Worm (Caenorhabditis elegans): ENCODE data around the gene C18G1.1.

C18G1.1 gene

ce11 chrV:4742190-4742589 lies 35.6 kb upstream of the C18G1.1 start, which contains the start of gene ugt-61:
TSS of gene ugt-61 (plus strand) at chrV:4742422.
- TF ChIP-seq daf-16 (GFP tag; optimal IDR thresholded peaks at IDR 0.05) (no peak), daf-16 (tag; optimal IDR thresholded peaks at IDR 0.05) (peak; percentile 48), spr-1 (tag; optimal IDR thresholded peaks at IDR 0.05) (no peak), nhr-28 (tag; optimal IDR thresholded peaks at IDR 0.05) (peak; percentile 78), dve-1 (tag; optimal IDR thresholded peaks at IDR 0.05; ENCODE audit: insufficient read depth) (peak; percentile 29), hlh-11 (tag; optimal IDR thresholded peaks at IDR 0.05) (peak; percentile 17), pha-4 (GFP tag; IDR thresholded peaks at IDR 0.05) (no peak), pha-4 (tag; optimal IDR thresholded peaks at IDR 0.05) (peak; percentile 44), madf-9 (GFP tag; conservative IDR thresholded peaks at IDR 0.05) (no peak), pqm-1 (tag; optimal IDR thresholded peaks at IDR 0.05) (peak; percentile 49), zfp-3 (GFP tag; conservative IDR thresholded peaks at IDR 0.05) (no peak)

- TF ChIP-seq daf-16 (GFP tag; optimal IDR thresholded peaks at IDR 0.05) (no peak), daf-16 (tag; optimal IDR thresholded peaks at IDR 0.05) (no peak), D1046.2 (GFP tag; IDR thresholded peaks at IDR 0.05) (no peak), egl-43 (GFP tag; IDR thresholded peaks at IDR 0.05) (no peak)
Observed at ce11 chrV:4745269-4745668, 32.5 kb upstream of the C18G1.1 start, which contains the start of gene C18G1.7. TSS of gene C18G1.7 (plus strand) at chrV:4745569.

ce11 chrV:4750294-4750693 lies 27.5 kb upstream of the C18G1.1 start, which contains the start of gene C18G1.6:
TSS of gene C18G1.6 (plus strand) at chrV:4750594.
- TF ChIP-seq lin-29 (GFP tag; IDR thresholded peaks at IDR 0.05), result no peak
- no peak for TF ChIP-seq nhr-77 (tag; optimal IDR thresholded peaks at IDR 0.05)

ce11 chrV:4754123-4754522 lies 23.6 kb upstream of the C18G1.1 start, which contains the start of gene hil-4:
TSS of gene hil-4 (plus strand) at chrV:4754313.
- no peak for TF ChIP-seq Y105C5A.15 (GFP tag; IDR thresholded peaks at IDR 0.05)
- peak; percentile 7 for TF ChIP-seq unc-130 (GFP tag; optimal IDR thresholded peaks at IDR 0.05)
- TF ChIP-seq egl-43 (GFP tag; IDR thresholded peaks at IDR 0.05), result 0 out of 2 replicates have a peak, but pooled peaks have one; percentile 67
- no peak for TF ChIP-seq daf-8 (GFP tag; IDR thresholded peaks at IDR 0.05)
- no peak for TF ChIP-seq unc-39 (tag; optimal IDR thresholded peaks at IDR 0.05)
- peak; percentile 45; the same call in 1 of the 2 replicates for TF ChIP-seq lim-7 (GFP tag; IDR thresholded peaks at IDR 0.05)
- no peak for TF ChIP-seq ceh-62 (tag; optimal IDR thresholded peaks at IDR 0.05)
- TF ChIP-seq lin-38 (GFP tag; IDR thresholded peaks at IDR 0.05), result peak; percentile 22; the same call in 1 of the 2 replicates
- TF ChIP-seq duxl-1 (tag; optimal IDR thresholded peaks at IDR 0.05; ENCODE audit: poor library complexity), result no peak
- 0 out of 2 replicates have a peak, but pooled peaks have one; percentile 25 for TF ChIP-seq snpc-1.2 (GFP tag; IDR thresholded peaks at IDR 0.05)
- peak; percentile 59 for TF ChIP-seq Y48G9A.11 (GFP tag; IDR thresholded peaks at IDR 0.05)
- TF ChIP-seq aha-1 (tag), result peak; percentile 73
- TF ChIP-seq rbr-2 (tag; optimal IDR thresholded peaks at IDR 0.05), result no peak
- peak; percentile 54; the same call in 1 of the 2 replicates for TF ChIP-seq ceh-44 (GFP tag; IDR thresholded peaks at IDR 0.05)
- TF ChIP-seq daf-12 (tag; optimal IDR thresholded peaks at IDR 0.05), result no peak

ce11 chrV:4754684-4755211 lies 23.0 kb upstream of the C18G1.1 start:
- TF ChIP-seq zfp-2 (tag; optimal IDR thresholded peaks at IDR 0.05) (no peak), egl-43 (GFP tag; IDR thresholded peaks at IDR 0.05) (peak; percentile 8; the same call in 1 of the 2 replicates), nhr-25 (tag; optimal IDR thresholded peaks at IDR 0.05; ENCODE audit: borderline replicate concordance, insufficient read depth) (no peak), set-16 (GFP tag; IDR thresholded peaks at IDR 0.05) (peak; percentile 91), nhr-111 (GFP tag; optimal IDR thresholded peaks at IDR 0.05) (no peak), ZK546.5 (tag; optimal IDR thresholded peaks at IDR 0.05) (no peak), lin-38 (GFP tag; IDR thresholded peaks at IDR 0.05) (0 out of 2 replicates have a peak, but pooled peaks have one; percentile 10), pha-4 (GFP tag; IDR thresholded peaks at IDR 0.05) (peak; percentile 16; the same call in 1 of the 2 replicates), pha-4 (tag; optimal IDR thresholded peaks at IDR 0.05) (no peak)
